Worm (Caenorhabditis elegans) whole organism, late embryonic: ENCODE measurements around the gene F20C5.11.
"Not testable (repeated sequence)": the region's sequence is repeated elsewhere in the genome, so short reads cannot be mapped to it uniquely, and the experiment has no call there.

Source experiments
- C38D4.7 ChIP-seq: fragments of 200-800 bp; sonication (Bioruptor generic); optimal IDR thresholded peaks from 2 replicates; lab custom pipeline; 2018; ENCODE audit warnings: mild to moderate bottlenecking, missing genetic modification characterization, moderate library complexity, missing compliant biosample characterization
- K02D7.2 ChIP-seq: sonication (generic microtip); optimal IDR thresholded peaks from 2 replicates; lab custom pipeline; 2017; ENCODE audit warnings: mild to moderate bottlenecking, missing genetic modification characterization, missing compliant biosample characterization
- K09A11.1 ChIP-seq: sonication (generic microtip); optimal IDR thresholded peaks from 2 replicates; lab custom pipeline; 2017; ENCODE audit warnings: antibody characterized with exemption, mild to moderate bottlenecking, missing genetic modification characterization, missing compliant biosample characterization; ENCODE audit not compliant: insufficient read depth
- T23F11.4 ChIP-seq: fragments of 200-800 bp; sonication (Bioruptor generic); optimal IDR thresholded peaks from 2 replicates; lab custom pipeline; 2018; ENCODE audit warnings: mild to moderate bottlenecking, missing genetic modification characterization, missing compliant biosample characterization
- Y22D7AL.16 ChIP-seq: sonication (generic microtip); optimal IDR thresholded peaks from 2 replicates; lab custom pipeline; 2016; ENCODE audit warnings: missing genetic modification characterization, missing compliant biosample characterization
- ahr-1 ChIP-seq: sonication (generic microtip); optimal IDR thresholded peaks from 2 replicates; lab custom pipeline; 2016; ENCODE audit warnings: missing genetic modification characterization, missing compliant biosample characterization
- ama-1 ChIP-seq: fragments of 150-350 bp; optimal IDR thresholded peaks from 2 replicates; lab custom pipeline; 2014
- ceh-2 ChIP-seq: sonication (generic microtip); optimal IDR thresholded peaks from 2 replicates; lab custom pipeline; 2016; ENCODE audit warnings: missing genotype, missing genetic modification characterization, missing compliant biosample characterization
- ceh-24 ChIP-seq: sonication (generic microtip); optimal IDR thresholded peaks from 2 replicates; lab custom pipeline; 2016; ENCODE audit warnings: mild to moderate bottlenecking, missing genetic modification characterization, missing compliant biosample characterization
- ceh-45 ChIP-seq: fragments of 200-800 bp; sonication (Bioruptor generic); IDR thresholded peaks from 2 replicates; pipeline ENCODE4 v1.3.6; 2022; ENCODE audit warnings: missing genetic modification reagents, missing genetic modification characterization, missing compliant biosample characterization
- ceh-48 ChIP-seq: sonication (generic microtip); optimal IDR thresholded peaks from 2 replicates; lab custom pipeline; 2016; ENCODE audit warnings: missing genetic modification characterization, inconsistent platforms, missing compliant biosample characterization
- ceh-6 ChIP-seq: fragments of 200-800 bp; sonication (Bioruptor generic); optimal IDR thresholded peaks from 2 replicates; lab custom pipeline; 2018; ENCODE audit warnings: mild to moderate bottlenecking, missing genetic modification characterization, missing compliant biosample characterization
- che-1 ChIP-seq: sonication (generic microtip); optimal IDR thresholded peaks from 2 replicates; lab custom pipeline; 2016; ENCODE audit warnings: mild to moderate bottlenecking, missing genetic modification characterization, missing compliant biosample characterization
- elt-4 ChIP-seq: sonication (generic microtip); optimal IDR thresholded peaks from 2 replicates; lab custom pipeline; 2016; ENCODE audit warnings: missing genetic modification characterization, missing compliant biosample characterization
- ets-4 ChIP-seq: sonication (generic microtip); optimal IDR thresholded peaks from 2 replicates; lab custom pipeline; 2016; ENCODE audit warnings: missing genetic modification characterization, missing compliant biosample characterization
- eyg-1 ChIP-seq: sonication (generic microtip); optimal IDR thresholded peaks from 2 replicates; lab custom pipeline; 2016; ENCODE audit warnings: missing genotype, missing genetic modification characterization, missing compliant biosample characterization
- fax-1 ChIP-seq: sonication (generic microtip); optimal IDR thresholded peaks from 2 replicates; lab custom pipeline; 2016; ENCODE audit warnings: missing genotype, missing genetic modification characterization, missing compliant biosample characterization
- fkh-10 ChIP-seq: fragments of 150-350 bp; optimal IDR thresholded peaks from 2 replicates; lab custom pipeline; 2014; ENCODE audit warnings: missing biosample characterization, missing genetic modification reagents, missing genetic modification characterization
- fkh-6 ChIP-seq: sonication (generic microtip); optimal IDR thresholded peaks from 2 replicates; lab custom pipeline; 2016; ENCODE audit warnings: missing genetic modification characterization, missing compliant biosample characterization
- hlh-13 ChIP-seq: fragments of 200-800 bp; sonication (Bioruptor generic); optimal IDR thresholded peaks from 2 replicates; lab custom pipeline; 2018; ENCODE audit warnings: mild to moderate bottlenecking, missing genetic modification characterization, missing compliant biosample characterization
- hlh-15 ChIP-seq: sonication (generic microtip); optimal IDR thresholded peaks from 2 replicates; lab custom pipeline; 2016; ENCODE audit warnings: missing genetic modification characterization, missing compliant biosample characterization
- hlh-6 ChIP-seq: sonication (generic microtip); optimal IDR thresholded peaks from 2 replicates; lab custom pipeline; 2016; ENCODE audit warnings: missing genotype, missing genetic modification characterization, missing compliant biosample characterization
- hlh-8 ChIP-seq: sonication (generic microtip); optimal IDR thresholded peaks from 2 replicates; lab custom pipeline; 2016; ENCODE audit warnings: missing genotype, missing genetic modification characterization, missing compliant biosample characterization
- lim-6 ChIP-seq: sonication (generic microtip); optimal IDR thresholded peaks from 2 replicates; lab custom pipeline; 2016; ENCODE audit warnings: missing genetic modification characterization, missing compliant biosample characterization
- lin-11 ChIP-seq: fragments of 200-800 bp; sonication (Bioruptor generic); optimal IDR thresholded peaks from 2 replicates; lab custom pipeline; 2018; ENCODE audit warnings: mild to moderate bottlenecking, missing genetic modification characterization, missing compliant biosample characterization
- madf-2 ChIP-seq: sonication (generic microtip); optimal IDR thresholded peaks from 2 replicates; lab custom pipeline; 2017; ENCODE audit warnings: missing genetic modification characterization, missing compliant biosample characterization
- mec-3 ChIP-seq: sonication (generic microtip); optimal IDR thresholded peaks from 2 replicates; lab custom pipeline; 2016; ENCODE audit warnings: borderline replicate concordance, missing genetic modification characterization, missing compliant biosample characterization
- nfya-1 ChIP-seq: sonication (generic microtip); optimal IDR thresholded peaks from 2 replicates; lab custom pipeline; 2017; ENCODE audit warnings: missing genetic modification characterization, mild to moderate bottlenecking, missing compliant biosample characterization, antibody characterized with exemption, moderate library complexity
- pat-9 ChIP-seq: fragments of 200-800 bp; sonication (Bioruptor generic); optimal IDR thresholded peaks from 2 replicates; lab custom pipeline; 2018; ENCODE audit warnings: mild to moderate bottlenecking, missing genetic modification characterization, moderate library complexity, missing compliant biosample characterization
- pha-2 ChIP-seq: sonication (generic microtip); optimal IDR thresholded peaks from 2 replicates; lab custom pipeline; 2017; ENCODE audit warnings: mild to moderate bottlenecking, missing genetic modification characterization, missing compliant biosample characterization
- pros-1 ChIP-seq: fragments of 150-350 bp; optimal IDR thresholded peaks from 2 replicates; lab custom pipeline; 2014; ENCODE audit warnings: missing biosample characterization, missing genetic modification reagents, missing genetic modification characterization
- ref-2 ChIP-seq: sonication (generic microtip); optimal IDR thresholded peaks from 2 replicates; lab custom pipeline; 2016; ENCODE audit warnings: missing genetic modification characterization, missing compliant biosample characterization
- rnt-1 ChIP-seq: sonication (generic microtip); optimal IDR thresholded peaks from 2 replicates; lab custom pipeline; 2016; ENCODE audit warnings: missing genetic modification characterization, missing compliant biosample characterization
- sdc-2 ChIP-seq: sonication (generic microtip); optimal IDR thresholded peaks from 2 replicates; lab custom pipeline; 2016; ENCODE audit warnings: missing genotype, missing genetic modification characterization, missing compliant biosample characterization
- sox-2 ChIP-seq: fragments of 200-800 bp; sonication (Bioruptor generic); IDR thresholded peaks from 2 replicates; pipeline ENCODE4 v1.3.6; 2022; ENCODE audit warnings: missing genetic modification reagents, missing genetic modification characterization, missing compliant biosample characterization
- sox-4 ChIP-seq: sonication (generic microtip); optimal IDR thresholded peaks from 2 replicates; lab custom pipeline; 2017; ENCODE audit warnings: mild to moderate bottlenecking, missing genetic modification characterization, inconsistent platforms, missing compliant biosample characterization
- syd-9 ChIP-seq: sonication (generic microtip); optimal IDR thresholded peaks from 2 replicates; lab custom pipeline; 2016; ENCODE audit warnings: mild to moderate bottlenecking, missing genetic modification characterization, moderate library complexity, missing compliant biosample characterization
- tbx-2 ChIP-seq: sonication (generic microtip); optimal IDR thresholded peaks from 2 replicates; lab custom pipeline; 2016; ENCODE audit warnings: missing genetic modification characterization, missing compliant biosample characterization
- tbx-7 ChIP-seq: sonication (generic microtip); optimal IDR thresholded peaks from 2 replicates; lab custom pipeline; 2016; ENCODE audit warnings: missing genotype, missing genetic modification characterization, missing compliant biosample characterization
- unc-3 ChIP-seq, 2 experiments: fragments of 200-800 bp in 1 of 2; sonication (Bioruptor generic) in 1 of 2; sonication (generic microtip) in 1 of 2; conservative IDR thresholded peaks in 1 of 2; optimal IDR thresholded peaks in 1 of 2; 2 replicates each; pipeline versions ENCODE4 v1.3.6 to Lab custom; 2016 to 2022; ENCODE audit warnings: missing compliant biosample characterization in 2 of 2, missing genetic modification characterization in 2 of 2, missing genetic modification reagents in 1 of 2
- unc-42 ChIP-seq: sonication (generic microtip); optimal IDR thresholded peaks from 2 replicates; lab custom pipeline; 2016; ENCODE audit warnings: missing genotype, missing genetic modification characterization, missing compliant biosample characterization
- unc-55 ChIP-seq: sonication (generic microtip); optimal IDR thresholded peaks from 2 replicates; lab custom pipeline; 2017; ENCODE audit warnings: missing biosample characterization, missing genetic modification reagents, missing genetic modification characterization
- unc-86 ChIP-seq: sonication (generic microtip); optimal IDR thresholded peaks from 2 replicates; lab custom pipeline; 2016; ENCODE audit warnings: missing genetic modification characterization, missing compliant biosample characterization
- zip-5 ChIP-seq: sonication (generic microtip); optimal IDR thresholded peaks from 2 replicates; lab custom pipeline; 2016; ENCODE audit warnings: missing genetic modification characterization, missing compliant biosample characterization
- ztf-16 ChIP-seq: sonication (generic microtip); optimal IDR thresholded peaks from 2 replicates; lab custom pipeline; 2017; ENCODE audit warnings: missing genetic modification characterization, missing compliant biosample characterization

Gene F20C5.11

ce11 chrIV:8788048-8788447 is 26.3 kb upstream of the F20C5.11 start, which contains the start of gene C33D9.10:
C33D9.10 (minus strand) TSS chrIV:8788148.
- TF ChIP-seq lim-6 (tag; lab: Kevin White, UChicago); hlh-15 (tag; lab: Kevin White, UChicago); C38D4.7: not testable (repeated sequence)

- TF ChIP-seq syd-9 (tag; lab: Kevin White, UChicago) (no peak), unc-55 (GFP tag; lab: Kevin White, UChicago) (peak; percentile 6)
These were observed 24.9 kb upstream of the F20C5.11 start, which contains the start of gene C33D9.8 for ce11 chrIV:8786654-8787053. C33D9.8 (minus strand) TSS chrIV:8786752.

- TF ChIP-seq ztf-16 (tag; lab: Kevin White, UChicago) = no peak
- TF ChIP-seq ceh-48 (tag; lab: Kevin White, UChicago) = peak; percentile 33
- TF ChIP-seq nfya-1 (tag; lab: Kevin White, UChicago) = no peak
- TF ChIP-seq ceh-24 (tag; lab: Kevin White, UChicago) = no peak
- TF ChIP-seq hlh-6 (tag; lab: Kevin White, UChicago) = no peak
- no peak for TF ChIP-seq hlh-13 (GFP tag; lab: Kevin White, UChicago)
These were observed 23.1 kb upstream of the F20C5.11 start, which contains the start of gene C33D9.13 for ce11 chrIV:8784855-8785327. C33D9.13 (minus strand) TSS chrIV:8785277.

ce11 chrIV:8782172-8782571 is 20.4 kb upstream of the F20C5.11 start:
- TF ChIP-seq unc-86 (tag; lab: Kevin White, UChicago) (peak; percentile 17), fkh-6 (tag; lab: Kevin White, UChicago) (no peak), pros-1 (tag; lab: Kevin White, UChicago) (peak; percentile 81), tbx-7 (no peak), ets-4 (tag; lab: Kevin White, UChicago) (peak; percentile 38), mec-3 (tag; lab: Kevin White, UChicago) (no peak), ama-1 (no peak), unc-42 (peak; percentile 59), unc-3 (GFP tag; conservative IDR thresholded peaks at IDR 0.05; lab: Robert Waterston, UW) (no peak), unc-3 (tag; optimal IDR thresholded peaks at IDR 0.05; lab: Kevin White, UChicago) (peak; percentile 41), elt-4 (tag; lab: Kevin White, UChicago) (no peak), ceh-45 (GFP tag; lab: Robert Waterston, UW) (no peak), hlh-13 (GFP tag; lab: Kevin White, UChicago) (no peak), lin-11 (tag; lab: Kevin White, UChicago) (no peak), sdc-2 (tag; lab: Kevin White, UChicago) (peak; percentile 40), hlh-8 (tag; lab: Kevin White, UChicago) (peak; percentile 68), ceh-6 (GFP tag; lab: Kevin White, UChicago) (peak; percentile 35), ahr-1 (no peak), che-1 (peak; percentile 36), K09A11.1 (tag; lab: Kevin White, UChicago) (no peak), sox-2 (GFP tag; lab: Robert Waterston, UW) (peak; percentile 82), nfya-1 (tag; lab: Kevin White, UChicago) (peak; percentile 91), ceh-2 (tag; lab: Kevin White, UChicago) (peak; percentile 75), fax-1 (tag; lab: Kevin White, UChicago) (peak; percentile 27), K02D7.2 (tag; lab: Kevin White, UChicago) (no peak), zip-5 (no peak), pat-9 (tag; lab: Kevin White, UChicago) (no peak), tbx-2 (tag; lab: Kevin White, UChicago) (peak; percentile 90), eyg-1 (tag; lab: Kevin White, UChicago) (no peak), rnt-1 (peak; percentile 79), sox-4 (no peak), pha-2 (no peak), T23F11.4 (peak; percentile 2), fkh-10 (GFP tag; lab: Kevin White, UChicago) (no peak), syd-9 (tag; lab: Kevin White, UChicago) (peak; percentile 47), hlh-15 (tag; lab: Kevin White, UChicago) (no peak), C38D4.7 (no peak), Y22D7AL.16 (tag; lab: Kevin White, UChicago) (no peak), madf-2 (tag; lab: Kevin White, UChicago) (peak; percentile 0), ref-2 (tag; lab: Kevin White, UChicago) (peak; percentile 97)
